Fruit fly (Drosophila melanogaster) whole organism, larva: Measurements from ENCODE around the gene CG14518.

Experiments used
- noc ChIP-seq: fragments of 200-800 bp; sonication (Bioruptor generic); optimal IDR thresholded peaks from 3 replicates; lab custom pipeline; 2019; ENCODE audit warnings: missing biosample characterization, mild to moderate bottlenecking, missing genetic modification characterization, moderate library complexity

Gene CG14518

DNA sequence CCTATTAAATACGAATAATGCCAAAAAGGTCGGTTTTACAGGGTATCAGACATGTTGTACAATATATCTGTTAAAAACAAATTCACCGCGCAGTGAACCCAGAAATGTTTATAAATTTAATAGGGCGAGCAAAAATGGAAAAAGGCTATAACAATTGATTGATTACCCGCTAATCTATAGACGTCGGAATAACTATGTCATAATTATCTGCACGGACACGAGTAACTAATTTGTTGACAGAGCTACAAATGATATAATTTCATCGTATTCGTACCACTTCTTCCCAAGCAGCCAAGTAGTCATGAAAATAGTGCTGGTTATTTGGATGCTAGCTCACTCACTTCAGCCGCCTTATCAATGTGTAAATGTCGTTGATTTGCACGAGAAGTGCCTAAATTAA, at the start of gene CG14518:
Gene CG14518 (plus strand): TSS at position 301 of the 400 bp plus-strand sequence.
- no peak for TF ChIP-seq noc (tag; lab: Kevin White, UChicago)

DNA sequence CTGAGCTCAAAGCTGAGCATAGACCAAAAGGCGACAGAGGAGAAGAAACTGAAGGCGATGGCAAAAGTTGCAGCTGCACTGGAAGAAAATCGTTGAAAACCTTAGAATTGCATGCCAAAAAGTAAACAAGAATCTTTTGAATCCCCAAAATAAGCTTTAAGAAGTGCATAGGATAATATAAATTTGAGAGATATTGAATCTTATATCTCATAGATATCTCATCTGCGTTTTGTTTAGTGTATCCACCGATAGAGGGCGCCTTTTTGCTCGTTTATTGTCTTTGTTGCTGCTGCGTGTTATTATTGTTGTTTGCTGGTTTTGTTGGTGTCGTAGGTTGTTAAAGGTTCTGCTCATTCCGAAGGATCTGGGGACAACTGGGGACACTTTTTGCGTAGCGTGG, 38.9 kb upstream of the CG14518 start:
- no peak for TF ChIP-seq noc (tag; lab: Kevin White, UChicago)

DNA sequence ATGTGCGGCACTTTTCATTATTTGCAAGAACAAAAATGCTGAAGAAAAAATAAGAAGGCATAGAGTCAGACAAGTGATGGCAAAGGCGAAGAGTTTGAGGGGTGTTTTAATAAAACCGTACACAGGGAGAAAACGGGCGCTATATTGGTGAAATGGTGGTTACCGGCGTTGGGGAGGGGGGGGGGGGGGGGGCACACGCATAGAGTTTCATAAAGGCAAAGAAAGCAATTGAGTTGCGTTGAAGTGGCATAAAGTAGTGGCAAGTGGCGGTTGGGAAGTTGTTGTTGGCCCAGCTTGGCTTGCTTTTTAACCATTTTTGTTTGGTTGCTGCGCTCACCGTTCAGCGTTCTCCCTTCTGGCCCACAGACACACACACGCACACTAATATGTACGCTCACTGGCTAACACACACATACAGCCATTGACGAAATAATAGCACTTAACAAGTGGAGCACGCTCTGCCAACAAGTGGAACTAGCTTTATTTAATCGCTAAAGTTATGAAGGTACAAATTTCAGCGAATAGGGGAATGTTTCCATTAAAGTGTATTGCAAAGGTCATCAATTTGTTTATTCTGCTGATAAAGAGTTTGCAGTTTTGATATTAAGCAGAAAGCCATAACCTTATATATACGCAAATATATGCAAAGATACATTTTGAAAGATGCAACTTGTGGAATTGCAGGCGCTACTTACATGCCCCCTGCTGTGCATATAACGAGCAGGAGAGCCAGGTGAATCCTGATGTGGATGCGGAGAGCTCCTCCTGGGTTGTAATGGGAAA, 37.0 kb upstream of the CG14518 start:
- TF ChIP-seq noc (tag; lab: Kevin White, UChicago), result no peak

DNA sequence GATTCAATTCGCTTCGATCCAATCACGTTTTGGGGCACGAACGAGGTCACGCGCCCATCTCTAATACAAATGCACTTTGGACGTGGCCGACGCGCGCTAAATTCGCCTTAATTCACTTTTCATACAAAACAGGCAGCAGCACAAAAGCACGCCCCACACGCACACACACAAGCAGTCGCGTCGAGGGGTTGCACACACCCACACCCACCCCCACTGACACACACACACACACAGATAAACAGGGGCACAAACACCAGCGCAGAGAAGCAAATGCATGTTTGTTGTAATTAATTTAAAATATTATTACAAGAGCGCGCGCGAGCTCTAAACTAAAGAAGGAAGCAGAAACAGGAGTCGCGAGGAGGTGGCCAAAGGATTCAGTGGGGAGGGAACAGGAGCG, 35.4 kb upstream of the CG14518 start:
- no peak for TF ChIP-seq noc (tag; lab: Kevin White, UChicago)

DNA sequence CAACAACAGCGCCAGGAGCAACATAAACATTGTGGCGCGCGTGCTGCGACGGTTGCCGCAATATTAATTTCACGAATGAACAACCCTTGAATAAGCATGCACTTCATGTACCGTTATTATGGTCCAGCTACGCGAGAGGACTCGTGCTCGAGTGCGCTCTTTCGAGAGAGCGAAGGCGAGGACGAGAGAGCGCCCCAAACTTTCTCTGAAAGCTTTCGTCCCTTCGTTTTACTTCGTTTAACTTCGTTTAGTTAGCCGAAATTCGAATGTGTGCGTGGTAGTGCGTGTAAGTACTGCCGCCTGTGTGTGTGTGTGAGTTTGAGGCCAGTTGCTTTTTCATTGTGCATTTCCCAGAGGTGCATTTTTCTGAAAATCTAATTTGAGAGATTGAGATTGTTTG, 34.1 kb upstream of the CG14518 start:
- no peak for TF ChIP-seq noc (tag; lab: Kevin White, UChicago)

DNA sequence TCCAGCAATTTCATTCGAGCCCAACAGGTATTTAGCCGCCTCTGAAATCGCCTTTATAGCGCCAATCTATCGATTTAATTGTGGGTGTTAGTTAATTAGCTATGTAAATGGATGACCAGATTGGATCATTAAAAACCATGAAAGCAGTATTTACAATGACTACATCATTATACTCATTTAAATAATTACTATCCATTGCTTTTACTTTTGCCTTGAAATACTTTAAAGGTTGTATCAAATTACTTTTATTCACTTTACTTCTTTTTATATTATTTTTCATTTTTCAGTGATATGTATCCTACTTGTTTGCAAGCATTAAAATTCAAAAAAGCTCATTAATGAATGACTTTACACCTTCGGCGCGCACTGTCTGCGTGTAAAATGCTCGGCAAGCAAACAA, 25.8 kb upstream of the CG14518 start:
- no peak for TF ChIP-seq noc (tag; lab: Kevin White, UChicago)

DNA sequence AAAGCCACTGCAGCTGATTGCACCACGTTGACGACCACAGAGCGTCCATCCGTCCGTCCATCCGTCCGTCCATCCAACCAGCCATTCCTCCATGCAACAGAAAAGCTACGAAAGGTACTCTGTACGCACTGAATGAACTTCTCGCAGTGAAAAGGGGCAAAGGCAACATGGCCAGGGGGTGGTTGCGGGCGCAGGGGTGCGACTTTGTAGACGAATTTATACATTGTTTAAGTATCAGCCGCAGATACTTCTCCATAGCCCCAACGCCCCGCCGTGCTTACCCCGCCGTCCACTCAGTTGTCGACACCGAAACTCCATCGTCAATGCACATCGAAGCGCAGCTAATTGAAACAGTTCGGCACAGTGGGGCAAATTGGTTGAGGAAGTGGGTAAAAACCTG, 24.8 kb upstream of the CG14518 start:
- no peak for TF ChIP-seq noc (tag; lab: Kevin White, UChicago)

DNA sequence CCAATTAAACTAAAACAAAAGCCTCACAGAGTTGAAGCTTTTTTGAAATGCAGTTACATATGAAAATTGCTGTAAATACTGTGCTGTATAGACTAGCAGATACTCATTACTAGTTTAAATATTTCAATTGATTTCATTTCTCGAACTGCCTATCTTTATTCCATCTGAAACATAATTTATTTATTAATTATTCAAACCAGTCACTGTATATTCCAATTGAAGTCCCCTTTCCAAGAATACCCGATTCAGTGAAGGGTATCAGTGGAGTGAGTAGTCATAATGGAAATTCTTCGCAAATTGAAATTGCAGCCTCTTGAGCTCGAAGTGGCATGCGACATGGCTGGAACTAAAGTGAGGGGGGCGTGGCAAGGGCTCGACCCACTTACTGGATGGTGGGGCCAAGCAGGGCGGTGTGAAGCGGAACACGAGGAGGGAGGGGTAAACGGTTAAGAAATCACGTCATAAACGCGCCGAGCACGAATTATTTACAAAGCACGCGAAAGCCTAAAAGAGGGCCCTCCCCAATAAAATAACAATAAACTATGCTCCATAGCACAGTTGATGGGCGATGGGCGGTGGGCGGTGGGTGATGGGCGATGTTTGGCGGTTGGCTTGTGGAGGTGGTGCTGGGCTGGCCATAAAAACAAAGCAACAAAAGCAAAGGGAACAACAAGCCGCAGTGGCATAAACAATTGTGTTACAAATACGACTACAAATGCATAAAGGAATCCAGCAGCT, 19.7 kb upstream of the CG14518 start:
- TF ChIP-seq noc (tag; lab: Kevin White, UChicago), result no peak

DNA sequence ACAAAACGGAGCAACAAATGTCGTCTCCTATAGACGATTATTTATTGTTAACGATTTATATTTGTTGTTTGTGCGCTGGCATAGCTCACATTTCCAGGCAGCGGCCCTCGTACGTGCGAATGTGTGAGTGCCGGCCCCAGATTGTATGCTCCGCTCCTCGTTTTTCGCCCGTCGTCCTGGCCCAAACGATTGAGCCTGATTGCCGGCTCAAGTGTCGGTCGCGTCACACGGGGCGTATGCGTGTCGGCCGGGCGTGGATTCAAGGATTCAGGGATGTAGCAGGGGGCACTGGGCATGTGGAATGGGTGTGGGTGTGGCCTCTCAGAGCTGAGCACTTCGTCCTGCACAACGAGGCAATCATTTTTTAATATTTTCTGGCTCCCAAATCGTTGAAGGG, 19.2 kb upstream of the CG14518 start:
- TF ChIP-seq noc (tag; lab: Kevin White, UChicago), result no peak

DNA sequence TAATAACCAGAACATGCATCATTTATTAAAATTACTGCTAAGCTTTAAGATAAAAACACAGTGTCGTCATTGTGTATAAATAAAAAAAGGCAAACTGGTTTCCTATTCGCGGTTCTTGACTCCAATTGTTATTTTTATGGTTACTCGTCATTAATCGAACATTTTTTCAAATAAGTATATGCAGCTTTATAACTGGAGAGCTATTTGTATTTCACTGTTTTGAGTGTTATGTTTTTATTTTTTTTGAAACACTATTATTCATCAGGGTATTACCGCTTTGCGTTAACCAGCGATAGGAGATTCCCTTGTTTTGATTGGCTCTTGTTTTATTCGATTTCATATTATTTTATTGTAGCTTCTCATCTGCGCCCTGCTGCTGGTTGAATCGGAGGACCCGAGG, 13.6 kb upstream of the CG14518 start:
- no peak for TF ChIP-seq noc (tag; lab: Kevin White, UChicago)

DNA sequence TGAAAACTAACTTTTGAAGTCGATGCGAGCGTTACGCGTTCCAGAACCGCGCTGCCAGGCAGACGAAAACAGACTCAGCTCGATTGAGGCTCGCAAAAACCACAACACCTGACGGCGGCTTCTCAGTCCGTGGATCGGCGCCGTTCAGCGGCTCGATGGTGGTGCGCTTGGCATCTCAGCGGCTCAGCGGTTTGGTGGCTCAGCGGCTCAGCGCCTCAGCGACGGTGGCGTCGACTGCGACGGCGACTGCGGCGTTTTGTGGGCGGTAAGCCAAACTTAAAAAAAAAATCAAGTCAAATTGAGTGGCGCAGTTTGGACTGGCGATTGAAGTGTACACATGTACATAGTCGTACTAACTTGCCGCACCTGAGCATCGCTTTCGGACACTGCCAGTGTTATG, 4.4 kb upstream of the CG14518 start, which contains the start of gene wat:
Gene wat (minus strand): TSS at position 41 of the 400 bp plus-strand sequence.
- TF ChIP-seq noc (tag; lab: Kevin White, UChicago), result no peak

DNA sequence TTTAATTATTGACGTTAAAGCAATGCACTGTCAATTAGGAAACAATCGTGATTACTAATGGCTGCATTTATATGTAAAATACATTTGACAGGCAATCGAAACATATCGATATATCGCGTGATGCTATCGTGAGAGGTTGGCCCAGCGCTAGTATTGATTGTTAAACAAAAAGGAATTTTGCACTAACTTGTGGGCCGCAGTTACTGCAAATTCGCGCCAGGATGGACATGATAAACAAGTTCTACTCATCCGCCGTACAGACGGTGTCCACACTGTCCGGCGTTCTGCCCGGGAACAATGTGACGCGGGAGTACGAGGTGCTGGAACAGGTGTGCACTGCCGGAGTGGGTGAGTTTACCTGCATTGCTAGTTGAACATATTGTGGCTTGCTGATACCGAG, 2.4 kb downstream of the CG14518 start, which contains the start of the genes eIF4E6 and CG1951:
Gene eIF4E6 (minus strand): TSS at position 53 of the 400 bp plus-strand sequence.
Gene CG1951 (plus strand): TSS at position 115 of the 400 bp plus-strand sequence.
- TF ChIP-seq noc (tag; lab: Kevin White, UChicago), result no peak

DNA sequence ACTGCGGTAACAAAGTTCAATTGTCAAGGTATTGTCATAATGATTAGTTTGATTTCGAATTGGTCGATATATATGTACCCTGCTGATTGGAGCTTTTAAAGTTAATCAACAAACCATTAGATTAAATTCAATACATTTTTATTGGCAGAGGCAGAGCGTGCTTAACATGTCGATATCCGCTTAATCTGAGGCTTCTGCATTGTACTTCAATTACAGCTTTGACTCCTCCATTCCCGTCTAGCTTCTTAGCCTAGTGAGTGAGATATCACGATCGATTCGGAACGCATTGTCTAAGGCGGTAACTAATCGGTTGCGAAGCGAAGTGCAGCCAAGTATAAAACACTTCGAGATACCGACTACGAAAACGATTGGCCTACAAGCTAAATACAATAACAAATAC, 7.8 kb downstream of the CG14518 start, which contains the start of gene Ssl2:
Gene Ssl2 (minus strand): TSS at position 101 of the 400 bp plus-strand sequence.
- TF ChIP-seq noc (tag; lab: Kevin White, UChicago), result no peak

DNA sequence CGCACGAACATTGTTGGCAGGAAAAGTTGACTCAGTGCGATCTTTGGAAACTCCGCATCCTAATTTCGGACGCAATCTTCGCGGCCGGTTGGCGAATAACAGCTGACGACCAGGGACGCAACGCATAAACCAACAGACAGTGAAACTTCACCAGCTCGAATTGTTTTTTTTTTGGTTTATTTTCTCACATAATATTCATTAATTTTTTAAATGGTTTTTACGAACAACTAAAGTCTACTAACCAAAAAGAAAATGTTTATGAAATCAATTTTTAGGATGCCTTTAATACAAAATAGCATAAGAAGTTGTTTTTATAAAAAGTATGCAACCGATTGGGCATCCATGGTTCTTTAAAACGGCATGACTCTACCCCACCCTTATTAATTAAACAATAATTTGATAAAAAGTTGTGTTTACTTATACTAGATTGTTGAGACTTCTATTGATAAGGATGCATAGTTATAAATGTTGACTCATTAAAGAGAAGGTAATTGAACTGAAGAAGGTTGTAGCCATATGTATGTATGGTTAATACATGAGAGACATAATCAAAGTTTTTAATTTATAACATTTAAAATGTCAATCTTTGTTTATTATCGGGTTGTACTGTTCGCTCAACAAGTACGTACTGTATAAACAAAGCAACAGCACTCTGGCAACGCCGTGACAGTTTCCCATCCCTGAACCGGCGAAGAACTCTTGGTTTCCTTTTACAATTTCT, 9.3 kb downstream of the CG14518 start, which contains the start of the genes beta4GalNAcTB and Cpsf100:
Gene beta4GalNAcTB (minus strand): TSS at position 100 of the 721 bp plus-strand sequence.
Gene Cpsf100 (plus strand): TSS at position 665 of the 721 bp plus-strand sequence.
- peak; percentile 78 for TF ChIP-seq noc (tag; lab: Kevin White, UChicago)

DNA sequence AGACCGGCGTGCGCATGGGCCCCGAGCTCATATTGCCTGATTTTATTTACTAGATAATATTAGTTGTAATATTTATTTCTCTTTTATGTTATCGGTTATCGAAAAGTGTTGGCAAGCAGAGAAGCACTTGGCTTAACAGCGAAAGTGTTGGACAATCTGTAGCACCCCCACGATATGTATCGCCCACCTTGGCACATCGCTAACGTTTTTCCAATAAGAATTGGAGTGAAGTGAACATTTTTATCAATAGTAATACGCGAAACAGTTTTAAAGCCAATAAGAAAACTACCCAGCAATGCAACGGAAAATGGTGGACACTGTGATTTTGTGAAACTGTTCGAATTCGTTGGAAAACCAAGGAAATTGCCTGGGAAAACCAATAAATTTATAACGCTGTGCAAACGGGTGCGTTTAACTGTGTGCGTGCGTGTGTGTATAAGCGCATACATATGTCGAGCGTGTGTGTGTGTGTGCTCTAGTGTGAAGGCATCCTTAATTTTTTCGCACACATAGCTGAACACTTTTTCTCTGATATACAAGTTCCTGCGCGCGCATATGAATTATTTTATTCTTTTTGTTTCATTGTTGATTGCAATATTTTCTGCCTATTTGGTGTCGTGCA, 14.3 kb downstream of the CG14518 start, which contains the start of the genes Slu7 and Pkc98E:
Gene Slu7 (minus strand): TSS at position 112 of the 622 bp plus-strand sequence.
Gene Pkc98E (plus strand): TSS at position 197 of the 622 bp plus-strand sequence.
- peak; percentile 43 for TF ChIP-seq noc (tag; lab: Kevin White, UChicago)
